Fruit fly (Drosophila melanogaster) Kc167 (cell line): ENCODE results near the gene nerfin-2.

Source experiments
- Sin3A ChIP-seq: fragments of >200 bp; optimal IDR thresholded peaks from 2 replicates; lab custom pipeline; 2018; ENCODE audit warnings: missing external identifiers
- insv ChIP-seq: fragments of >200 bp; optimal IDR thresholded peaks from 3 replicates; lab custom pipeline; 2018; ENCODE audit warnings: missing external identifiers

DNA sequence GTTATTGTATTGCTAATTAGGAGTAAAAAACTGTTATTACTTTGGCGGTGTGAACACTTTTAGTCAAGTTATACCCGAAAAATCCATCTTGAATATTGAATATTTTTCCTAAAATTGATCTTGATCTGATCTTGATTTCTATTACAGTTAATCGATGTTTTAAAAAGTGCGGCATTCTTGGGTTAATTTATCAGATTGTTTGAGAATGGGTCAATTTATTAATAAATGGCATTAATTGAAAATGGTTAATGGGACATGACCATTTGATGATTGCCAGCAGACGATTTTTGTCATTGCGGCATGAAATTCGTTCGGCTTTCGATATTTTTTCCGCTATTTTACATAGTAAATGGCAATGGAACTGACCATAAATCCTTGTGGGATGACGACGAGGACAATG is 7.2 kb upstream of the nerfin-2 start, which contains the start of gene CG33631:
- TF ChIP-seq Sin3A (lab: Kevin White, UChicago): no peak
- no peak for TF ChIP-seq insv (lab: Kevin White, UChicago)
